Worm (Caenorhabditis elegans): ENCODE results near the gene T06C12.14.

Gene T06C12.14

ce11 chrV:15891279-15891678 is 8.5 kb upstream of the T06C12.14 start (continued):
- TF ChIP-seq ZK546.5 (tag; optimal IDR thresholded peaks at IDR 0.05) (no peak), nhr-77 (tag; optimal IDR thresholded peaks at IDR 0.05) (peak; percentile 24), aha-1 (tag) (no peak), nhr-76 (tag; optimal IDR thresholded peaks at IDR 0.05) (no peak), ama-1 (optimal IDR thresholded peaks at IDR 0.05) (no peak), hlh-11 (tag; optimal IDR thresholded peaks at IDR 0.05) (peak; percentile 67), hlh-30 (tag; optimal IDR thresholded peaks at IDR 0.05; ENCODE audit: insufficient read depth) (peak; percentile 28), set-16 (GFP tag; IDR thresholded peaks at IDR 0.05) (no peak), D1046.2 (GFP tag; IDR thresholded peaks at IDR 0.05) (no peak), nhr-237 (tag; optimal IDR thresholded peaks at IDR 0.05) (no peak), dmd-9 (GFP tag; IDR thresholded peaks at IDR 0.05) (no peak), zip-2 (tag; optimal IDR thresholded peaks at IDR 0.05) (no peak), attf-4 (tag; optimal IDR thresholded peaks at IDR 0.05) (no peak), nhr-102 (tag; optimal IDR thresholded peaks at IDR 0.05) (no peak), mdt-29 (GFP tag; IDR thresholded peaks at IDR 0.05) (no peak), vab-7 (GFP tag; IDR thresholded peaks at IDR 0.05) (no peak), lin-13 (GFP tag; optimal IDR thresholded peaks at IDR 0.05) (no peak), php-3 (GFP tag; IDR thresholded peaks at IDR 0.05) (0 out of 2 replicates have a peak, but pooled peaks have one; percentile 6)

ce11 chrV:15891761-15892160 is 8.0 kb upstream of the T06C12.14 start, which contains the start of gene T06C12.12:
T06C12.12 (plus strand) TSS chrV:15892061.
- TF ChIP-seq lin-38 (GFP tag; IDR thresholded peaks at IDR 0.05) (no peak), mes-2 (tag; optimal IDR thresholded peaks at IDR 0.05; ENCODE audit: poor library complexity, severe bottlenecking) (no peak), zag-1 (tag; optimal IDR thresholded peaks at IDR 0.05) (no peak), mdt-29 (GFP tag; IDR thresholded peaks at IDR 0.05) (no peak), T26A8.4 (GFP tag; IDR thresholded peaks at IDR 0.05) (no peak), nhr-25 (tag; optimal IDR thresholded peaks at IDR 0.05; ENCODE audit: borderline replicate concordance, insufficient read depth) (no peak), lin-29 (GFP tag; IDR thresholded peaks at IDR 0.05) (no peak)

ce11 chrV:15892696-15893095 is 7.1 kb upstream of the T06C12.14 start, which contains the start of gene T06C12.11:
T06C12.11 (plus strand) TSS chrV:15892996.
- no peak for TF ChIP-seq ama-1 (optimal IDR thresholded peaks at IDR 0.05)
- TF ChIP-seq zfp-3 (GFP tag; conservative IDR thresholded peaks at IDR 0.05), result no peak
- no peak for TF ChIP-seq nhr-6 (tag; optimal IDR thresholded peaks at IDR 0.05)
- no peak for TF ChIP-seq snpc-1.2 (GFP tag; IDR thresholded peaks at IDR 0.05)
- TF ChIP-seq ces-1 (GFP tag; optimal IDR thresholded peaks at IDR 0.05), result no peak
- TF ChIP-seq T26A8.4 (GFP tag; IDR thresholded peaks at IDR 0.05), result no peak
- TF ChIP-seq nhr-41 (GFP tag; IDR thresholded peaks at IDR 0.05), result no peak
- no peak for TF ChIP-seq pha-4 (GFP tag; IDR thresholded peaks at IDR 0.05)
- TF ChIP-seq pha-4 (tag; optimal IDR thresholded peaks at IDR 0.05), result no peak
- TF ChIP-seq ztf-11 (tag; optimal IDR thresholded peaks at IDR 0.05), result no peak
- no peak for TF ChIP-seq unc-39 (tag; optimal IDR thresholded peaks at IDR 0.05)
- no peak for TF ChIP-seq lsy-2 (tag; optimal IDR thresholded peaks at IDR 0.05)
- TF ChIP-seq madf-9 (GFP tag; conservative IDR thresholded peaks at IDR 0.05), result no peak
- no peak for TF ChIP-seq nhr-48 (tag; optimal IDR thresholded peaks at IDR 0.05)
- no peak for TF ChIP-seq lir-3 (tag; optimal IDR thresholded peaks at IDR 0.05)

- TF ChIP-seq daf-12 (tag; optimal IDR thresholded peaks at IDR 0.05) (no peak), unc-62 (GFP tag; optimal IDR thresholded peaks at IDR 0.05 in 1 of 2) (no peak), unc-62 (tag; optimal IDR thresholded peaks at IDR 0.05) (no peak), hmg-1.1 (GFP tag; IDR thresholded peaks at IDR 0.05) (no peak), mdl-1 (tag; optimal IDR thresholded peaks at IDR 0.05) (no peak), hlh-30 (tag; optimal IDR thresholded peaks at IDR 0.05; ENCODE audit: insufficient read depth) (no peak), ztf-11 (tag; optimal IDR thresholded peaks at IDR 0.05) (no peak), ctbp-1 (GFP tag; IDR thresholded peaks at IDR 0.05) (no peak), R02D3.7 (tag; optimal IDR thresholded peaks at IDR 0.05) (no peak), mxl-2 (GFP tag; conservative IDR thresholded peaks at IDR 0.05) (no peak), nhr-10 (tag; optimal IDR thresholded peaks at IDR 0.05) (no peak), aha-1 (tag) (no peak), nhr-11 (tag; optimal IDR thresholded peaks at IDR 0.05) (no peak)
These were observed 3.1 kb upstream of the T06C12.14 start, which contains the start of gene nhr-213 for ce11 chrV:15896671-15897070. nhr-213 (minus strand) TSS chrV:15896771.
